Worm (Caenorhabditis elegans) whole organism, mixed stage, embryonic: ENCODE results near the gene zip-10.

Source experiments
- blmp-1 ChIP-seq: fragments of 150-350 bp; optimal IDR thresholded peaks from 2 replicates; lab custom pipeline; 2014; ENCODE audit warnings: missing biosample characterization, missing genetic modification characterization
- elt-1 ChIP-seq: sonication (generic microtip); optimal IDR thresholded peaks from 2 replicates; lab custom pipeline; 2017; ENCODE audit warnings: missing genetic modification characterization, mild to moderate bottlenecking, missing compliant biosample characterization, antibody characterized with exemption, moderate library complexity, borderline replicate concordance; ENCODE audit not compliant: insufficient read depth
- lsy-2 ChIP-seq: fragments of 150-350 bp; optimal IDR thresholded peaks from 2 replicates; lab custom pipeline; 2014; ENCODE audit warnings: missing biosample characterization, missing genetic modification characterization
- mab-5 ChIP-seq: fragments of 150-350 bp; optimal IDR thresholded peaks from 2 replicates; lab custom pipeline; 2014; ENCODE audit warnings: missing biosample characterization, missing genetic modification characterization
- mep-1 ChIP-seq: fragments of 150-350 bp; optimal IDR thresholded peaks from 2 replicates; lab custom pipeline; 2017; ENCODE audit warnings: missing biosample characterization, missing genetic modification reagents, missing genetic modification characterization, inconsistent platforms
- nhr-12 ChIP-seq: fragments of 150-350 bp; optimal IDR thresholded peaks from 2 replicates; lab custom pipeline; 2014; ENCODE audit warnings: missing biosample characterization, missing genetic modification characterization
- pha-4 ChIP-seq: fragments of 150-350 bp; optimal IDR thresholded peaks from 2 replicates; lab custom pipeline; 2018; ENCODE audit warnings: missing biosample characterization, missing genetic modification reagents, missing genetic modification characterization
- snpc-4 ChIP-seq: fragments of 150-350 bp; optimal IDR thresholded peaks from 2 replicates; lab custom pipeline; 2014; ENCODE audit warnings: missing biosample characterization, missing genetic modification characterization
- unc-62 ChIP-seq: fragments of 150-350 bp; optimal IDR thresholded peaks from 2 replicates; lab custom pipeline; 2014; ENCODE audit warnings: missing biosample characterization, missing genetic modification reagents, missing genetic modification characterization

ce11 chrV:11672497-11672896 lies 21.9 kb upstream of the zip-10 start, which contains the start of gene lgc-44:
- TF ChIP-seq lsy-2 (tag; lab: Kevin White, UChicago) (no peak), unc-62 (GFP tag; lab: Kevin White, UChicago) (no peak), mep-1 (tag; lab: Kevin White, UChicago) (no peak), nhr-12 (no peak), mab-5 (tag; lab: Kevin White, UChicago) (no peak), snpc-4 (tag; lab: Kevin White, UChicago) (no peak), blmp-1 (tag; lab: Kevin White, UChicago) (no peak), pha-4 (tag; lab: Kevin White, UChicago) (no peak), elt-1 (tag; lab: Kevin White, UChicago) (no peak)
